Fruit fly (Drosophila melanogaster) whole organism, adult: ENCODE data around the gene al.

Source experiments
- CG7045 ChIP-seq: fragments of 200-800 bp; sonication (Bioruptor generic); optimal IDR thresholded peaks from 2 replicates; lab custom pipeline; 2017; ENCODE audit warnings: missing biosample characterization, mild to moderate bottlenecking, missing genetic modification characterization
- CG7101 ChIP-seq: fragments of 200-800 bp; sonication (Bioruptor generic); optimal IDR thresholded peaks from 2 replicates; lab custom pipeline; 2018; ENCODE audit warnings: missing biosample characterization, mild to moderate bottlenecking, missing genetic modification characterization, moderate library complexity
- Clk ChIP-seq: fragments of 200-800 bp; sonication (Bioruptor generic); optimal IDR thresholded peaks from 2 replicates; lab custom pipeline; 2017; ENCODE audit warnings: missing biosample characterization, missing genetic modification characterization
- cnc ChIP-seq, 2 experiments: fragments of >200 bp; optimal IDR thresholded peaks; 2 replicates each; lab custom pipeline; 2017
- kay ChIP-seq: fragments of 200-800 bp; sonication (Bioruptor generic); peaks from one replicate; lab custom pipeline; 2016; ENCODE audit warnings: missing biosample characterization, missing genetic modification characterization, borderline replicate concordance
- ovo ChIP-seq: fragments of 200-800 bp; sonication (Bioruptor generic); optimal IDR thresholded peaks from 2 replicates; lab custom pipeline; 2016; ENCODE audit warnings: missing biosample characterization, missing genetic modification characterization

- TF ChIP-seq CG7045 (GFP tag; lab: Kevin White, UChicago) (no peak), CG7101 (tag; lab: Kevin White, UChicago) (no peak), Clk (GFP tag; lab: Kevin White, UChicago) (no peak), cnc (optimal IDR thresholded peaks at IDR 0.05; lab: Kevin White, UChicago) (no peak), ovo (GFP tag; lab: Kevin White, UChicago) (no peak), kay (no peak)
These were observed 12.6 kb downstream of the al start for dm6 chr2L:390509-390908.
